Fruit fly (Drosophila melanogaster): Measurements from ENCODE around the gene Bub3.

Bub3 gene

DNA sequence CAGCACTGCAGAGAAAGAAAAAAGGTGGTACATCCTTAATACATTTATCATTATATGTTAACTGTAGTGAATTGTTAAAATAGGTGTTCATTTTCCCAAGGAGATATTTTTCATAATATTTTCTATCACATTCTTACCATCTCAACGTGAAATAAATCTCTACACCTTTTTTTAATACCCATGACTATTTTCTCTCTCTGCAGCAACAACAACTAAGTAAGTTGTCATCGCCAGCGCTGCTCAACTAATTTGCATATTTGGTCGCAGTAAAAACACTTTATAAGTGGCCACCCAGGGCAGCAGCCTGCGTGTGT lies 15.3 kb upstream of the Bub3 start (continued):
- TF ChIP-seq Deaf1 (tag; optimal IDR thresholded peaks at IDR 0.05) (no peak), crp (GFP tag; optimal IDR thresholded peaks at IDR 0.05) (no peak), btn (GFP tag; optimal IDR thresholded peaks at IDR 0.05) (no peak), CG9876 (GFP tag; optimal IDR thresholded peaks at IDR 0.05) (no peak), hbn (GFP tag; IDR thresholded peaks at IDR 0.05; ENCODE audit: partially characterized antibody) (no peak), HmgD (GFP tag; optimal IDR thresholded peaks at IDR 0.05) (no peak), disco-r (GFP tag; optimal IDR thresholded peaks at IDR 0.05) (no peak), CG6683 (GFP tag; optimal IDR thresholded peaks at IDR 0.05) (no peak), kah (GFP tag; optimal IDR thresholded peaks at IDR 0.05) (no peak), lab (GFP tag; optimal IDR thresholded peaks at IDR 0.05) (no peak), tgo (GFP tag; IDR thresholded peaks at IDR 0.05) (peak; percentile 19; the same call in 1 of the 3 replicates), bigmax (GFP tag; optimal IDR thresholded peaks at IDR 0.05) (no peak), H15 (GFP tag; IDR thresholded peaks at IDR 0.05) (no peak), CG3163 (GFP tag; optimal IDR thresholded peaks at IDR 0.05) (no peak), CG9215 (GFP tag; IDR thresholded peaks at IDR 0.05) (no peak), HLHmδ (GFP tag; optimal IDR thresholded peaks at IDR 0.05) (no peak), bsh (GFP tag; optimal IDR thresholded peaks at IDR 0.05) (peak in 1 of 2 experiments; percentile 77), Jarid2 (GFP tag; optimal IDR thresholded peaks at IDR 0.05) (no peak), GATAe (GFP tag; conservative IDR thresholded peaks at IDR 0.05) (no peak), NC2α (GFP tag; optimal IDR thresholded peaks at IDR 0.05) (no peak), toy (GFP tag; IDR thresholded peaks at IDR 0.05) (no peak), Stat92E (GFP tag; optimal IDR thresholded peaks at IDR 0.05) (no peak), hb (GFP tag; IDR thresholded peaks at IDR 0.05; ENCODE audit: partially characterized antibody) (no peak), Sry-β (GFP tag; optimal IDR thresholded peaks at IDR 0.05) (no peak), wek (GFP tag; optimal IDR thresholded peaks at IDR 0.05) (no peak), CG10959 (GFP tag; IDR thresholded peaks at IDR 0.05) (0 out of 2 replicates have a peak, but pooled peaks have one; percentile 16), unpg (GFP tag; optimal IDR thresholded peaks at IDR 0.05) (peak; percentile 61), Hmr (GFP tag; optimal IDR thresholded peaks at IDR 0.05) (peak; percentile 24), CG15011 (GFP tag; optimal IDR thresholded peaks at IDR 0.05) (no peak), CG5180 (GFP tag; optimal IDR thresholded peaks at IDR 0.05) (no peak), CG43689 (GFP tag; IDR thresholded peaks at IDR 0.05) (peak; percentile 30; the same call in 1 of the 2 replicates), CG33557 (GFP tag; optimal IDR thresholded peaks at IDR 0.05) (peak; percentile 12), scrt (GFP tag; optimal IDR thresholded peaks at IDR 0.05) (no peak), sug (tag; optimal IDR thresholded peaks at IDR 0.05) (no peak), TFAM (GFP tag; optimal IDR thresholded peaks at IDR 0.05) (no peak), CG4360 (GFP tag; IDR thresholded peaks at IDR 0.05) (peak; percentile 56; the same call in 1 of the 2 replicates), al (GFP tag; IDR thresholded peaks at IDR 0.05) (no peak), ind (GFP tag; optimal IDR thresholded peaks at IDR 0.05) (peak; percentile 19), Hmx (GFP tag; optimal IDR thresholded peaks at IDR 0.05) (no peak), CG9817 (tag; optimal IDR thresholded peaks at IDR 0.05) (peak; percentile 22), CG3838 (GFP tag; optimal IDR thresholded peaks at IDR 0.05) (no peak), CG8765 (GFP tag; IDR thresholded peaks at IDR 0.05) (no peak), CG1602 (GFP tag; optimal IDR thresholded peaks at IDR 0.05) (peak; percentile 26), BEAF-32 (GFP tag; optimal IDR thresholded peaks at IDR 0.05) (no peak), Spps (tag; optimal IDR thresholded peaks at IDR 0.05) (peak; percentile 36), CG7987 (GFP tag; optimal IDR thresholded peaks at IDR 0.05) (no peak), MTF-1 (GFP tag; optimal IDR thresholded peaks at IDR 0.05; ENCODE audit: borderline replicate concordance) (no peak), CG11093 (GFP tag; IDR thresholded peaks at IDR 0.05) (no peak), slp2 (GFP tag; optimal IDR thresholded peaks at IDR 0.05) (peak; percentile 11), CG15479 (GFP tag; optimal IDR thresholded peaks at IDR 0.05) (no peak)
